Fruit fly (Drosophila melanogaster): ENCODE measurements around the gene CG13689.
A peak's percentile ranks its signal among the peaks of the same experiment; 100 is the strongest.

The CG13689 gene

dm6 chr2L:574226-574625, 28.4 kb upstream of the CG13689 start, which contains the start of the genes Ipk2 and cold (continued):
- TF ChIP-seq otp (GFP tag; IDR thresholded peaks at IDR 0.05) (0 out of 3 replicates have a peak, but pooled peaks have one; percentile 64), Drgx (GFP tag; IDR thresholded peaks at IDR 0.05) (peak; percentile 40; the same call in 1 of the 2 replicates), ranshi (GFP tag; IDR thresholded peaks at IDR 0.05) (peak; percentile 68; the same call in 1 of the 2 replicates), Tbp (GFP tag; optimal IDR thresholded peaks at IDR 0.05) (no peak), ERR (GFP tag; optimal IDR thresholded peaks at IDR 0.05) (peak; percentile 42), CTCF (GFP tag; optimal IDR thresholded peaks at IDR 0.05) (peak; percentile 70), CG18011 (GFP tag; optimal IDR thresholded peaks at IDR 0.05) (no peak), slp2 (GFP tag; optimal IDR thresholded peaks at IDR 0.05) (peak; percentile 53), HHEX (GFP tag; optimal IDR thresholded peaks at IDR 0.05) (peak; percentile 84), CG12659 (GFP tag; optimal IDR thresholded peaks at IDR 0.05) (peak; percentile 93), eve (GFP tag; optimal IDR thresholded peaks at IDR 0.05) (no peak), CG9797 (GFP tag; optimal IDR thresholded peaks at IDR 0.05) (peak; percentile 62), Bgb (GFP tag; IDR thresholded peaks at IDR 0.05; ENCODE audit: partially characterized antibody) (no peak; the same call in 1 of the 2 replicates), crc (GFP tag; optimal IDR thresholded peaks at IDR 0.05) (no peak), Eip74EF (GFP tag; optimal IDR thresholded peaks at IDR 0.05) (no peak), CG6765 (GFP tag; optimal IDR thresholded peaks at IDR 0.05) (peak; percentile 40), chn (GFP tag; optimal IDR thresholded peaks at IDR 0.05) (peak; percentile 78), her (GFP tag; optimal IDR thresholded peaks at IDR 0.05) (peak; percentile 36), crp (GFP tag; optimal IDR thresholded peaks at IDR 0.05) (peak in 1 of 2 experiments; percentile 54), Hr78 (GFP tag; optimal IDR thresholded peaks at IDR 0.05) (no peak), CG2678 (tag; optimal IDR thresholded peaks at IDR 0.05) (no peak), CG2712 (tag; optimal IDR thresholded peaks at IDR 0.05) (peak; percentile 82), CG18599 (GFP tag; optimal IDR thresholded peaks at IDR 0.05) (peak; percentile 91), pzg (GFP tag; optimal IDR thresholded peaks at IDR 0.05) (peak; percentile 79), Poxn (GFP tag; IDR thresholded peaks at IDR 0.05) (0 out of 2 replicates have a peak, but pooled peaks have one; percentile 30), CG12236 (GFP tag; optimal IDR thresholded peaks at IDR 0.05) (peak; percentile 44), CG6813 (GFP tag; optimal IDR thresholded peaks at IDR 0.05) (peak; percentile 5), Dll (GFP tag; IDR thresholded peaks at IDR 0.05; ENCODE audit: partially characterized antibody) (peak; percentile 56; the same call in 3 of the 4 replicates), CG4617 (GFP tag; optimal IDR thresholded peaks at IDR 0.05; ENCODE audit: borderline replicate concordance) (peak; percentile 96), pnt (GFP tag; optimal IDR thresholded peaks at IDR 0.05) (peak; percentile 69), vvl (GFP tag; IDR thresholded peaks at IDR 0.05) (peak; percentile 72), grau (tag; optimal IDR thresholded peaks at IDR 0.05) (peak; percentile 83), toy (GFP tag; IDR thresholded peaks at IDR 0.05) (0 out of 2 replicates have a peak, but pooled peaks have one; percentile 29), Trl (optimal IDR thresholded peaks at IDR 0.05) (no peak), Trl (GFP tag; optimal IDR thresholded peaks at IDR 0.05) (peak; percentile 78), nerfin-1 (tag; optimal IDR thresholded peaks at IDR 0.05) (peak; percentile 64), CG31224 (GFP tag; IDR thresholded peaks at IDR 0.05) (peak; percentile 64), CG34224 (GFP tag; IDR thresholded peaks at IDR 0.05; ENCODE audit: partially characterized antibody) (0 out of 3 replicates have a peak, but pooled peaks have one; percentile 22), CG30431 (GFP tag; optimal IDR thresholded peaks at IDR 0.05) (peak; percentile 63), sens (GFP tag) (peak; percentile 96), Ravus (GFP tag; IDR thresholded peaks at IDR 0.05) (no peak), Nf-YA (GFP tag; IDR thresholded peaks at IDR 0.05) (0 out of 2 replicates have a peak, but pooled peaks have one; percentile 17), H2.0 (GFP tag; IDR thresholded peaks at IDR 0.05) (peak; percentile 59), CG1602 (GFP tag; optimal IDR thresholded peaks at IDR 0.05) (peak; percentile 72), dimm (GFP tag; IDR thresholded peaks at IDR 0.05) (no peak), CG16813 (GFP tag; IDR thresholded peaks at IDR 0.05; ENCODE audit: partially characterized antibody) (peak; percentile 42; the same call in 1 of the 3 replicates), CG8359 (GFP tag; optimal IDR thresholded peaks at IDR 0.05; ENCODE audit: borderline replicate concordance) (no peak), kah (GFP tag; optimal IDR thresholded peaks at IDR 0.05) (peak; percentile 94), tna (GFP tag; IDR thresholded peaks at IDR 0.05; ENCODE audit: partially characterized antibody) (no peak), ssp (GFP tag; IDR thresholded peaks at IDR 0.05) (peak; percentile 66)

Data from whole organism, embryonic.